Worm (Caenorhabditis elegans) whole organism, young adult: Measurements from ENCODE around the gene F32G8.2.
A peak's percentile ranks its signal among the peaks of the same experiment; 100 is the strongest.

Source experiments
- B0035.1 ChIP-seq: sonication (generic microtip); optimal IDR thresholded peaks from 2 replicates; lab custom pipeline; 2016; ENCODE audit warnings: missing genetic modification characterization, mild to moderate bottlenecking, missing compliant biosample characterization, missing genotype, missing genetic modification reagents
- C17E4.6 ChIP-seq: fragments of 200-800 bp; sonication (Bioruptor generic); IDR thresholded peaks from 2 replicates; pipeline ENCODE4 v1.3.6; 2022; ENCODE audit warnings: missing genetic modification reagents, missing genetic modification characterization, missing compliant biosample characterization
- F22D6.2 ChIP-seq: sonication (generic microtip); optimal IDR thresholded peaks from 2 replicates; lab custom pipeline; 2016; ENCODE audit warnings: mild to moderate bottlenecking, missing genetic modification characterization, missing compliant biosample characterization
- F39B2.1 ChIP-seq: fragments of 200-800 bp; sonication (Bioruptor generic); IDR thresholded peaks from 2 replicates; pipeline ENCODE4 v1.3.6; 2022; ENCODE audit warnings: missing genetic modification reagents, missing genetic modification characterization, missing compliant biosample characterization
- F57A8.1 ChIP-seq: fragments of 200-800 bp; sonication (Bioruptor generic); optimal IDR thresholded peaks from 2 replicates; lab custom pipeline; 2018; ENCODE audit warnings: mild to moderate bottlenecking, missing genetic modification characterization, moderate library complexity, missing compliant biosample characterization
- T07F8.4 ChIP-seq: sonication (generic microtip); optimal IDR thresholded peaks from 2 replicates; lab custom pipeline; 2016; ENCODE audit warnings: mild to moderate bottlenecking, missing genetic modification characterization, moderate library complexity, missing compliant biosample characterization
- Y53F4B.3 ChIP-seq: fragments of 200-800 bp; sonication (Bioruptor generic); IDR thresholded peaks from 2 replicates; pipeline ENCODE4 v1.3.6; 2022; ENCODE audit warnings: missing genetic modification reagents, missing genetic modification characterization, missing compliant biosample characterization
- Y56A3A.18 ChIP-seq: fragments of 200-800 bp; sonication (Bioruptor generic); IDR thresholded peaks from 2 replicates; pipeline ENCODE4 v1.3.6; 2022; ENCODE audit warnings: missing genetic modification reagents, missing genetic modification characterization, missing compliant biosample characterization
- ZK185.1 ChIP-seq: sonication (generic microtip); optimal IDR thresholded peaks from 2 replicates; lab custom pipeline; 2016; ENCODE audit warnings: mild to moderate bottlenecking, missing genetic modification characterization, missing compliant biosample characterization; ENCODE audit not compliant: poor library complexity, severe bottlenecking
- cebp-2 ChIP-seq: fragments of 200-800 bp; sonication (Bioruptor generic); IDR thresholded peaks from 2 replicates; pipeline ENCODE4 v1.3.6; 2022; ENCODE audit warnings: missing genetic modification characterization, missing compliant biosample characterization
- ceh-91 ChIP-seq: fragments of 200-800 bp; sonication (Bioruptor generic); IDR thresholded peaks from 2 replicates; pipeline ENCODE4 v1.3.6; 2022; ENCODE audit warnings: missing genetic modification reagents, missing genetic modification characterization, missing compliant biosample characterization
- die-1 ChIP-seq: sonication (generic microtip); optimal IDR thresholded peaks from 2 replicates; lab custom pipeline; 2016; ENCODE audit warnings: missing genotype, mild to moderate bottlenecking, missing genetic modification characterization, missing compliant biosample characterization
- dpff-1 ChIP-seq: sonication (generic microtip); optimal IDR thresholded peaks from 2 replicates; lab custom pipeline; 2017; ENCODE audit warnings: mild to moderate bottlenecking, missing genetic modification characterization, missing compliant biosample characterization
- egl-18 ChIP-seq: fragments of 200-800 bp; sonication (Bioruptor generic); IDR thresholded peaks from 2 replicates; pipeline ENCODE4 v1.3.6; 2022; ENCODE audit warnings: missing genetic modification reagents, missing genetic modification characterization, missing compliant biosample characterization
- egl-44 ChIP-seq: fragments of 200-800 bp; sonication (Bioruptor generic); IDR thresholded peaks from 2 replicates; pipeline ENCODE4 v1.3.6; 2022; ENCODE audit warnings: missing genetic modification reagents, missing genetic modification characterization, missing compliant biosample characterization
- fkh-3 ChIP-seq: sonication (generic microtip); optimal IDR thresholded peaks from 2 replicates; lab custom pipeline; 2016; ENCODE audit warnings: mild to moderate bottlenecking, missing genetic modification characterization, missing compliant biosample characterization
- gei-17 ChIP-seq: fragments of 200-800 bp; sonication (Bioruptor generic); optimal IDR thresholded peaks from 2 replicates; lab custom pipeline; 2018; ENCODE audit warnings: mild to moderate bottlenecking, missing genetic modification characterization, missing compliant biosample characterization
- hlh-26 ChIP-seq: fragments of 200-800 bp; sonication (Bioruptor generic); conservative IDR thresholded peaks from 2 replicates; pipeline ENCODE4 v1.3.6; 2022; ENCODE audit warnings: missing genetic modification reagents, missing genetic modification characterization, missing compliant biosample characterization
- hrde-1 ChIP-seq: sonication (generic microtip); optimal IDR thresholded peaks from 2 replicates; lab custom pipeline; 2016; ENCODE audit warnings: missing genetic modification characterization, mild to moderate bottlenecking, missing compliant biosample characterization, moderate library complexity, missing genotype, missing genetic modification reagents, borderline replicate concordance
- madf-10 ChIP-seq: sonication (generic microtip); optimal IDR thresholded peaks from 2 replicates; lab custom pipeline; 2016; ENCODE audit warnings: mild to moderate bottlenecking, missing genetic modification characterization, missing compliant biosample characterization
- madf-6 ChIP-seq: fragments of 200-800 bp; sonication (Bioruptor generic); IDR thresholded peaks from 2 replicates; pipeline ENCODE4 v1.3.6; 2022; ENCODE audit warnings: missing genetic modification reagents, missing genetic modification characterization, missing compliant biosample characterization
- madf-8 ChIP-seq: fragments of 200-800 bp; sonication (Bioruptor generic); conservative IDR thresholded peaks from 2 replicates; pipeline ENCODE4 v1.3.6; 2022; ENCODE audit warnings: missing genetic modification reagents, missing genetic modification characterization, missing compliant biosample characterization
- mes-4 ChIP-seq: sonication (generic microtip); optimal IDR thresholded peaks from 2 replicates; lab custom pipeline; 2016; ENCODE audit warnings: missing genotype, missing genetic modification characterization, missing compliant biosample characterization
- nfyb-1 ChIP-seq: fragments of 200-800 bp; sonication (Bioruptor generic); IDR thresholded peaks from 2 replicates; pipeline ENCODE4 v1.3.6; 2022; ENCODE audit warnings: missing genetic modification reagents, missing genetic modification characterization, missing compliant biosample characterization
- nhr-179 ChIP-seq: sonication (generic microtip); optimal IDR thresholded peaks from 2 replicates; lab custom pipeline; 2016; ENCODE audit warnings: mild to moderate bottlenecking, missing genetic modification characterization, missing compliant biosample characterization
- pbrm-1 ChIP-seq: fragments of 200-800 bp; sonication (Bioruptor generic); IDR thresholded peaks from 2 replicates; pipeline ENCODE4 v1.3.6; 2022; ENCODE audit warnings: missing genetic modification reagents, missing genetic modification characterization, missing compliant biosample characterization
- rec-8 ChIP-seq, 2 experiments: sonication (generic microtip); optimal IDR thresholded peaks; 2 replicates each; lab custom pipeline; 2016; ENCODE audit warnings: mild to moderate bottlenecking in 2 of 2, missing genetic modification characterization in 2 of 2, missing genetic modification reagents in 2 of 2, missing genotype in 2 of 2, missing biosample characterization in 1 of 2, missing compliant biosample characterization in 1 of 2, moderate library complexity in 1 of 2
- repo-1 ChIP-seq: sonication (generic microtip); optimal IDR thresholded peaks from 2 replicates; lab custom pipeline; 2017; ENCODE audit warnings: mild to moderate bottlenecking, missing genetic modification characterization, missing compliant biosample characterization
- rpc-1 ChIP-seq, 2 experiments: fragments of 150-350 bp in 1 of 2; sonication (generic microtip) in 1 of 2; optimal IDR thresholded peaks; 2 replicates each; lab custom pipeline; 2014 to 2018; ENCODE audit warnings: missing biosample characterization in 1 of 2, missing genetic modification characterization in 1 of 2, missing genetic modification reagents in 1 of 2, missing genotype in 1 of 2
- snpc-1.1 ChIP-seq: sonication (generic microtip); optimal IDR thresholded peaks from 2 replicates; lab custom pipeline; 2017; ENCODE audit warnings: missing genetic modification characterization, mild to moderate bottlenecking, missing compliant biosample characterization, antibody characterized with exemption, moderate library complexity, missing genotype, missing genetic modification reagents; ENCODE audit not compliant: insufficient read depth
- tlf-1 ChIP-seq: fragments of 200-800 bp; sonication (Bioruptor generic); optimal IDR thresholded peaks from 2 replicates; lab custom pipeline; 2018; ENCODE audit warnings: mild to moderate bottlenecking, missing genetic modification characterization, missing compliant biosample characterization
- unc-130 ChIP-seq: sonication (generic microtip); optimal IDR thresholded peaks from 2 replicates; lab custom pipeline; 2016; ENCODE audit warnings: missing genetic modification reagents, missing genetic modification characterization, missing compliant biosample characterization
- zim-3 ChIP-seq: sonication (generic microtip); optimal IDR thresholded peaks from 2 replicates; lab custom pipeline; 2017; ENCODE audit warnings: mild to moderate bottlenecking, missing genetic modification characterization, moderate library complexity, missing compliant biosample characterization

Gene F32G8.2

DNA sequence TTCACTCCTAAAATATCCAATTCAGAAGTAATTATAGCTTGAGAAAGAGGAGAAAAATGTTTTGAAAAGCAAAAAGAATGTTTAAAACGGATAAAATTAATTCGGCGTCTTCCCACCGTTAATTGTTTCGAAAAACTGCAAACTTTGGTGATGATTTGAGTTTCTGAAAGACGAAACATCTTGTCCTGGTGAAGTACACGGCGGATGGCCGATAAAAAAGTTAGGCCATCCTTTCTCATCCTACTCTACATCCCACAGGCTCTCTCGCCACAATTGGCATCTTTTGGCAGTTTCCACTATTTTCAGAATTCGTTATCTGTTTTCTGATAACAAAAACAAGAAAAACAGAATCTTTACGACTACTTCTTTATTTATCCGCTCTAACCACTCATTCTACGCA is 23.9 kb upstream of the F32G8.2 start, which contains the start of the genes C35A5.8 and hda-11 (continued):
- TF ChIP-seq hrde-1 (tag; lab: Kevin White, UChicago) = no peak
- TF ChIP-seq egl-44 (GFP tag; lab: Robert Waterston, UW) = no peak
- TF ChIP-seq snpc-1.1 (tag; lab: Kevin White, UChicago) = no peak
- no peak for TF ChIP-seq cebp-2 (GFP tag; lab: Robert Waterston, UW)
- peak; percentile 57 for TF ChIP-seq zim-3 (tag; lab: Kevin White, UChicago)
- 0 out of 2 replicates have a peak, but pooled peaks have one; percentile 12 for TF ChIP-seq madf-8 (GFP tag; lab: Robert Waterston, UW)
- TF ChIP-seq ZK185.1 (tag; lab: Kevin White, UChicago) = peak; percentile 93
- peak; percentile 67 for TF ChIP-seq madf-6 (GFP tag; lab: Robert Waterston, UW)

DNA sequence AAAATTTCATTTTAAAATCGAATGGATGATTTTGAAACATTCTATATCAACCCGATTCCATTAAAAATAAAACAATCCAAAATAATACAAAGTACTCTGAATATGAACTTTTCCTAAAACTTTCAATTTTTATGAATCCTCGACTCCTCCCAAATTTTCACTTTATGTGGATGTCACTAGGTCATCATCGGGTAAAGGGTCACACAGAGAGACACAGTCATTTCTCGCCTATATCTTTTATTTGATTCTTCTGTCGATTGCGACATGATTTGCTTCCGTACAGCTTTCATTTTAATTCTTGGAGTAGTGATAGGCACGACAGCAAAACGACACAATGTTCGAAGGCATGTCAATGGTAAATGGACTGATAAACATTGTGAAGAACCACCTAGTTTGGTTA is 21.3 kb upstream of the F32G8.2 start, which contains the start of gene F25D1.3:
F25D1.3 (plus strand) TSS at position 225 of the 400 bp plus-strand sequence.
- no peak for TF ChIP-seq hlh-26 (GFP tag; lab: Robert Waterston, UW)
- TF ChIP-seq madf-10 (tag; lab: Kevin White, UChicago) = no peak
- TF ChIP-seq fkh-3 = no peak
- no peak for TF ChIP-seq rec-8 (tag; optimal IDR thresholded peaks at IDR 0.05; lab: Kevin White, UChicago)
- TF ChIP-seq egl-18 = no peak
- no peak for TF ChIP-seq F22D6.2 (tag; lab: Kevin White, UChicago)
- no peak for TF ChIP-seq pbrm-1 (GFP tag; lab: Robert Waterston, UW)
- no peak for TF ChIP-seq F57A8.1 (GFP tag; lab: Kevin White, UChicago)
- TF ChIP-seq tlf-1 (GFP tag; lab: Kevin White, UChicago) = no peak
- no peak for TF ChIP-seq rpc-1 (optimal IDR thresholded peaks at IDR 0.05; lab: Kevin White, UChicago)
- no peak for TF ChIP-seq rpc-1 (tag; optimal IDR thresholded peaks at IDR 0.05; lab: Kevin White, UChicago)
- no peak for TF ChIP-seq nfyb-1
- no peak for TF ChIP-seq ceh-91 (GFP tag; lab: Robert Waterston, UW)

DNA sequence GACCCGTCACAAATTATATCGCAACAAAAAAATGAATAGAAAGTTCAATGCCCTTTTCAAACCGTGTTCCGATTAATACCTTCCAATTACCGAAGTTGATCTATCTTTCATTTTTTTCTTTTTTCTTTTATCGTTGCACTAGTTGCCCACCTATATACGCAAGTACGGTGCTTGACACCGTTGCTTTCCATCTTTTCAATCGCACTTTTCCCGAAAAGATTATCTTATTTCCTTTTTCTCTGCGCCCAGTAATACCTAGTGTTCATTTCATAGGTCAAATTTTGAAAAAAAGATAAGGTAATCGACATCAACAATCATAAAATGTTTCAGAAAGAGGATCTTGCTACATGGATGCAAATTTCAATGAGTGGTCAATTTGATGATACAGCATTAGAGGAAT is 20.2 kb upstream of the F32G8.2 start:
- TF ChIP-seq unc-130 (GFP tag; lab: Kevin White, UChicago) = no peak
- no peak for TF ChIP-seq Y56A3A.18 (GFP tag; lab: Robert Waterston, UW)
- no peak for TF ChIP-seq die-1 (tag; lab: Kevin White, UChicago)
- TF ChIP-seq Y53F4B.3 = no peak
- TF ChIP-seq F39B2.1 (GFP tag; lab: Robert Waterston, UW) = no peak
- no peak for TF ChIP-seq repo-1 (tag; lab: Kevin White, UChicago)
- no peak for TF ChIP-seq madf-10 (tag; lab: Kevin White, UChicago)
- no peak for TF ChIP-seq T07F8.4 (tag; lab: Kevin White, UChicago)
- TF ChIP-seq B0035.1 (tag; lab: Kevin White, UChicago) = no peak
- no peak for TF ChIP-seq gei-17
- no peak for TF ChIP-seq nhr-179 (tag; lab: Kevin White, UChicago)
- TF ChIP-seq mes-4 = no peak
- no peak for TF ChIP-seq dpff-1 (tag; lab: Kevin White, UChicago)

DNA sequence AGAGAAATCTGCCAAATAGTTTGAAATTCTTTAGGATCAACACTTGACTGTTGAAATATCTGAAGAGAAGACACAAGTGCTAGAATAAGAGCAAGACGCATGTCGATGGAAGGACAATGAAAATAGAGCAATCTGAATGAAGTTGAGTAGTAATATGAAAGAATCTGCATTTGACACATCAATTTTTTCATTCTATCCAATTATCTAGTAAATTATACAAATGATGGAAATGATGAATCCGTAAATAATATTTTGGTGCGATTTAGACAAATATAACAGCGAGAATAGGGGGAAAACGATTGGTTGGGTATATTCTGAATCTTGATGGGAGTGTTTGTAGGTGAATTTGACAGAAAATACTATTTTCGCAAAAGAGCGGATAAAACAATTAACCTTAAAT is 17.1 kb upstream of the F32G8.2 start, which contains the start of gene txt-10:
txt-10 (minus strand) TSS at position 101 of the 400 bp plus-strand sequence.
- TF ChIP-seq C17E4.6 (GFP tag; lab: Robert Waterston, UW) (no peak), hrde-1 (tag; lab: Kevin White, UChicago) (peak; percentile 7)
- TF ChIP-seq, all 124 proteins: peak for 1
